Worm (Caenorhabditis elegans) whole organism, L3 larva: ENCODE results near the gene EGAP9.4.
A peak's percentile ranks its signal among the peaks of the same experiment; 100 is the strongest.

Experiments
- ama-1 ChIP-seq: fragments of 150-350 bp; optimal IDR thresholded peaks from 2 replicates; lab custom pipeline; 2018
- ceh-82 ChIP-seq: fragments of 150-350 bp; optimal IDR thresholded peaks from 2 replicates; lab custom pipeline; 2014; ENCODE audit warnings: missing biosample characterization, missing genetic modification characterization
- ceh-9 ChIP-seq: sonication (generic microtip); optimal IDR thresholded peaks from 2 replicates; lab custom pipeline; 2018; ENCODE audit warnings: missing biosample characterization, missing genetic modification characterization
- egl-27 ChIP-seq: sonication (generic microtip); optimal IDR thresholded peaks from 4 replicates; lab custom pipeline; 2017; ENCODE audit warnings: missing biosample characterization, missing genetic modification reagents, missing genetic modification characterization
- egl-5 ChIP-seq: fragments of 150-350 bp; optimal IDR thresholded peaks from 2 replicates; lab custom pipeline; 2017; ENCODE audit warnings: missing biosample characterization, missing genetic modification reagents, missing genetic modification characterization, inconsistent platforms
- elt-1 ChIP-seq: fragments of 150-350 bp; optimal IDR thresholded peaks from 2 replicates; lab custom pipeline; 2014; ENCODE audit warnings: missing biosample characterization, missing genetic modification characterization
- elt-2 ChIP-seq: sonication (generic microtip); optimal IDR thresholded peaks from 2 replicates; lab custom pipeline; 2016; ENCODE audit warnings: missing genetic modification reagents, mild to moderate bottlenecking, missing genetic modification characterization, missing compliant biosample characterization
- elt-3 ChIP-seq, 3 experiments: fragments of 150-350 bp in 1 of 3; sonication (generic microtip) in 2 of 3; optimal IDR thresholded peaks; 2 replicates in 2 of 3; 4 replicates in 1 of 3; lab custom pipeline; 2014 to 2017; ENCODE audit warnings: missing biosample characterization in 3 of 3, missing genetic modification characterization in 3 of 3
- fkh-10 ChIP-seq: sonication (generic microtip); optimal IDR thresholded peaks from 2 replicates; lab custom pipeline; 2017; ENCODE audit warnings: missing biosample characterization, missing genetic modification reagents, missing genetic modification characterization
- jun-1 ChIP-seq: fragments of 150-350 bp; optimal IDR thresholded peaks from 2 replicates; lab custom pipeline; 2014; ENCODE audit warnings: missing biosample characterization, missing genetic modification reagents, missing genetic modification characterization
- lin-15B ChIP-seq: fragments of 150-350 bp; optimal IDR thresholded peaks from 2 replicates; lab custom pipeline; 2014; ENCODE audit warnings: missing biosample characterization, missing genetic modification characterization
- lin-39 ChIP-seq: fragments of 150-350 bp; optimal IDR thresholded peaks from 2 replicates; lab custom pipeline; 2018; ENCODE audit warnings: missing biosample characterization, missing genetic modification reagents, missing genetic modification characterization
- mdl-1 ChIP-seq: fragments of 150-350 bp; optimal IDR thresholded peaks from 2 replicates; lab custom pipeline; 2014; ENCODE audit warnings: missing biosample characterization, missing genetic modification characterization
- mml-1 ChIP-seq: fragments of 150-350 bp; sonication (generic microtip); optimal IDR thresholded peaks from 3 replicates; lab custom pipeline; 2014; ENCODE audit warnings: missing biosample characterization, missing genetic modification characterization
- nfya-1 ChIP-seq: sonication (generic microtip); optimal IDR thresholded peaks from 2 replicates; lab custom pipeline; 2017; ENCODE audit warnings: missing genetic modification characterization, mild to moderate bottlenecking, missing compliant biosample characterization, antibody characterized with exemption, moderate library complexity; ENCODE audit not compliant: insufficient read depth
- nhr-12 ChIP-seq: fragments of 150-350 bp; optimal IDR thresholded peaks from 2 replicates; lab custom pipeline; 2014; ENCODE audit warnings: missing biosample characterization, missing genetic modification characterization
- nhr-23 ChIP-seq: fragments of 150-350 bp; optimal IDR thresholded peaks from 2 replicates; lab custom pipeline; 2014; ENCODE audit warnings: missing biosample characterization, missing genetic modification reagents, missing genetic modification characterization
- nhr-25 ChIP-seq: sonication (generic microtip); optimal IDR thresholded peaks from 2 replicates; lab custom pipeline; 2017; ENCODE audit warnings: missing biosample characterization, missing genetic modification characterization
- nhr-28 ChIP-seq: fragments of 150-350 bp; optimal IDR thresholded peaks from 2 replicates; lab custom pipeline; 2014; ENCODE audit warnings: missing biosample characterization, missing genetic modification characterization
- nhr-43 ChIP-seq: sonication (generic microtip); optimal IDR thresholded peaks from 2 replicates; lab custom pipeline; 2016; ENCODE audit warnings: mild to moderate bottlenecking, missing genetic modification characterization, missing compliant biosample characterization; ENCODE audit not compliant: poor library complexity, severe bottlenecking
- nhr-67 ChIP-seq: fragments of 150-350 bp; optimal IDR thresholded peaks from 2 replicates; lab custom pipeline; 2014; ENCODE audit warnings: missing biosample characterization, missing genetic modification characterization
- nhr-77 ChIP-seq: fragments of 150-350 bp; optimal IDR thresholded peaks from 2 replicates; lab custom pipeline; 2014; ENCODE audit warnings: missing biosample characterization, missing genetic modification characterization
- pha-4 ChIP-seq: fragments of 150-350 bp; optimal IDR thresholded peaks from 2 replicates; lab custom pipeline; 2014; ENCODE audit warnings: missing biosample characterization, missing genetic modification reagents, missing genetic modification characterization
- pqm-1 ChIP-seq: fragments of 150-350 bp; optimal IDR thresholded peaks from 2 replicates; lab custom pipeline; 2017; ENCODE audit warnings: missing biosample characterization, missing genetic modification characterization, inconsistent platforms
- sea-2 ChIP-seq: fragments of 150-350 bp; sonication (generic microtip); optimal IDR thresholded peaks from 4 replicates; lab custom pipeline; 2014; ENCODE audit warnings: missing biosample characterization, missing genetic modification reagents, missing genetic modification characterization
- tbx-2 ChIP-seq: sonication (generic microtip); optimal IDR thresholded peaks from 2 replicates; lab custom pipeline; 2016; ENCODE audit warnings: mild to moderate bottlenecking, missing genetic modification characterization, missing compliant biosample characterization
- zag-1 ChIP-seq: fragments of 150-350 bp; optimal IDR thresholded peaks from 2 replicates; lab custom pipeline; 2014; ENCODE audit warnings: missing biosample characterization, missing genetic modification characterization
- ztf-11 ChIP-seq: fragments of 150-350 bp; optimal IDR thresholded peaks from 2 replicates; lab custom pipeline; 2014; ENCODE audit warnings: missing biosample characterization, missing genetic modification characterization
- ztf-4 ChIP-seq: fragments of 150-350 bp; optimal IDR thresholded peaks from 2 replicates; lab custom pipeline; 2014; ENCODE audit warnings: missing biosample characterization, missing genetic modification characterization

Gene EGAP9.4

DNA sequence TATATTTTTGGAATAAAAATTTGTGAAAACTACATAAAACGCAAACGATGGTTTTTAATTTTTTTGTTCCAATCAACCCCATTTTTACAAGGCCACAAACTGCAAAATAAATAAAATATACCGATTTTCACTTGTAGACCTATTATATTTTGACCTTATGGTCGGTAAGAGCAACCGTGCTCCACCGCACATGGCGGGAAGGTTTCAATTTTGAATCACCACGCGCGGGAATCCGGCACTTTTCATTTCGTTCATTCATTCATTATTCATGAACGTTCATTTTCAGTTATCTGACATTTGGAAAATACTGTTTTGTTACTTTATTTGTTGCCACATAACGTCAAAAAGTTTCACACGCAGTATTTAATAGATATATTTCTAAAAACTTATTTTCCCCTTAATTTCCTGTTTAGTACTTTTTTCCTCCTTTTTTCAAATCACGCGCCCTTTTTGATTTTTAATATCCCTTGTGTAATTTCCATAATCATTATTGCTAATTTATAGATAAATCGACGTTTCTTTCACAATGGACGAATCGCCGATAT is 17.1 kb downstream of the EGAP9.4 start, which contains the start of gene hcp-1:
Gene hcp-1 (plus strand): TSS at position 495 of the 545 bp plus-strand sequence.
- no peak for TF ChIP-seq elt-1 (tag; lab: Kevin White, UChicago)
- peak; percentile 20 for TF ChIP-seq lin-39 (tag; lab: Kevin White, UChicago)
- TF ChIP-seq nhr-25 (tag; lab: Kevin White, UChicago), result peak; percentile 53
- TF ChIP-seq ztf-11 (tag; lab: Kevin White, UChicago), result no peak
- peak; percentile 60 for TF ChIP-seq lin-15B
- TF ChIP-seq nhr-23, result peak; percentile 21

DNA sequence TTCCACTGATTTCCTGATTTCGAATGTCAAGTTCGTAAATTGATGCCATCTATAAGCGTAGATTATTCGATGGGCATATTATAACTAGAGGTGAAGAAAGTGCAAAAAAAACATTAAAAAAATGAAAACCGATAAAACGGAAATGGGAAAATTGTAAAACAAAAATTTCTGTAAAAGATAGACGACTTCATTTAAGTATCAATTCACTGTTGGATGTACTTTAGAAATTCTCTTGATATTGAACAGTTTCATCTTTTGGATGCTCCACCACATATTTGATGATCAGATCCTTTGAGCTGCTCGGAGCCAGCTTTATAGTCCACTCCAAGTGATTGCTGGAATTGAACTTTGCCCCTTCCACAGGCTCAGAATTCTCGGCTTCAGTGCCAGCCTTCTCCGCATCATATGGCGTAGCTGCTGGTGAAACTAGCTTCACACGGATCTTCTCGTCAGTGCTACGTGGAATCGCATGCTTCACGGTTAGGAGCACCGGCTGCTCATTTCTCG is 25.9 kb downstream of the EGAP9.4 start, which contains the start of gene ZK1055.6:
Gene ZK1055.6 (minus strand): TSS at position 51 of the 507 bp plus-strand sequence.
- no peak for TF ChIP-seq nhr-23
- TF ChIP-seq pha-4, result no peak
- TF ChIP-seq ceh-82 (tag; lab: Kevin White, UChicago), result no peak
- no peak for TF ChIP-seq nhr-43
- no peak for TF ChIP-seq fkh-10 (GFP tag; lab: Kevin White, UChicago)
- TF ChIP-seq zag-1 (tag; lab: Kevin White, UChicago), result no peak
- TF ChIP-seq nhr-28, result no peak
- TF ChIP-seq ceh-9 (tag; lab: Kevin White, UChicago), result no peak
- TF ChIP-seq mml-1 (tag; lab: Kevin White, UChicago), result no peak

DNA sequence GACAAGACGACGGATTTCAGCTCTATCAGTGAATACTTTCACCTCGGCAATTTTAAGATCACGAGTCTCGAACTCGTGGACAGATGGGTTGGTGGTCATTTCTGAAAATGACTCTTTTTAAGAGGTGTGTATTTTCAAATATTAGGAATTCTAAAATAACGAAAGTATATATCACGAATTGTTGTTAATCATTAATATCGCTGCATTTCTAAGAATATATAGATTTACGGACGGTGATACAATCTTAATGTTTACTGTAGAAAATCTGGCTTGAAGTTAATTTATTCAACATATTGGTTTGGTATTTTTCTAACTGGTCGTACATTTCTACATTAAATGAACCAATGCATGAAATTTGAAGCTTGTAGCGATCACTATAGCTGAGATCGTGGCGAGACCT is 28.6 kb downstream of the EGAP9.4 start, which contains the start of gene ZK1055.7:
Gene ZK1055.7 (minus strand): TSS at position 101 of the 400 bp plus-strand sequence.
- no peak for TF ChIP-seq lin-15B
- TF ChIP-seq egl-5 (tag; lab: Kevin White, UChicago), result no peak
- no peak for TF ChIP-seq nfya-1 (tag; lab: Kevin White, UChicago)

DNA sequence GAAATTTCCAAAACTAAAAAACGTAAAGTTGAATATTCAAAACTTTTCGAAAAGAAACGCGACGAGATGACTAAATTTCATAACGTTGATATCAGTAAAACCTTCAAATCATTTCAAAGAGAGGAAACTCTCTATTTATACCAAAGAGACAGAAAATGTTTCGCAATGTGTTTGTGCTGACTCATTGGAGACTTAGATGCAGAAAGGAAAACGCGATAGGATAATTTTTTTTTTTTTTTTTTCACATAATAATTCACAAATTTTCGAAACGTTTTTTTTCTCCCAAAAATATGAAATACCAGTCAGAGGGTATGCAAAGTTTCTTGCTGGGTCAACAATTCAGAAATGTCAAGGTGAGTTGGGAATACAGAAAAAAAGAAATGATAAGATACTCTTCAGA is 29.5 kb downstream of the EGAP9.4 start:
- TF ChIP-seq ama-1 (no peak), pha-4 (peak; percentile 45), nhr-23 (peak; percentile 31), nhr-67 (tag; lab: Kevin White, UChicago) (no peak), nhr-12 (no peak), nhr-25 (tag; lab: Kevin White, UChicago) (no peak), elt-2 (tag; lab: Kevin White, UChicago) (peak; percentile 33), pqm-1 (tag; lab: Kevin White, UChicago) (peak; percentile 5), sea-2 (GFP tag; lab: Kevin White, UChicago) (no peak), lin-39 (tag; lab: Kevin White, UChicago) (no peak)

- no peak for TF ChIP-seq nhr-67 (tag; lab: Kevin White, UChicago)
- no peak for TF ChIP-seq lin-15B
- TF ChIP-seq elt-3 (tag; optimal IDR thresholded peaks at IDR 0.05; lab: Kevin White, UChicago), result no peak
- TF ChIP-seq egl-5 (tag; lab: Kevin White, UChicago), result no peak
- TF ChIP-seq pha-4, result no peak
- no peak for TF ChIP-seq nhr-77 (tag; lab: Kevin White, UChicago)
These were observed 34.4 kb downstream of the EGAP9.4 start, which contains the start of gene gon-14 for ce11 chrV:6611058-6611457. TSS of gene gon-14 (minus strand) at chrV:6611158.

DNA sequence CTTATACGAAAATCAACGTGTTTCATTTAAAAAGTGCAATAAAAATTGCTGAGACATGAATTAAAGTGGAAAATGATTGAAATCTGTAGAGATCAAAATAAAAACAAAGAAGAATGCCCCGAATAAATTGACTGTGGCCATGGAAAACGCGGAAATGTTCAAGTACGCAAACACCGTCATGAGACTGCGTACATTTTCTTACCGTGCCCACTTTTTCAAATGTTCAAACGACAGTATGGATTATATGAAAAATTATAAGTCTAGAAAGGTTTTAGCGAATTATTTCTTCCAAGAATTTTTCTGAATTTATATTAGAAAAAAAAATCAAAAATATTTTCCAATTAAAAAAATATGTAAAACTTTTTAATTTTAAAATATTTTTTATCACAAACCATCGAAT is 34.8 kb downstream of the EGAP9.4 start:
- TF ChIP-seq lin-15B (peak; percentile 14), ztf-4 (no peak), nfya-1 (tag; lab: Kevin White, UChicago) (peak; percentile 29)

DNA sequence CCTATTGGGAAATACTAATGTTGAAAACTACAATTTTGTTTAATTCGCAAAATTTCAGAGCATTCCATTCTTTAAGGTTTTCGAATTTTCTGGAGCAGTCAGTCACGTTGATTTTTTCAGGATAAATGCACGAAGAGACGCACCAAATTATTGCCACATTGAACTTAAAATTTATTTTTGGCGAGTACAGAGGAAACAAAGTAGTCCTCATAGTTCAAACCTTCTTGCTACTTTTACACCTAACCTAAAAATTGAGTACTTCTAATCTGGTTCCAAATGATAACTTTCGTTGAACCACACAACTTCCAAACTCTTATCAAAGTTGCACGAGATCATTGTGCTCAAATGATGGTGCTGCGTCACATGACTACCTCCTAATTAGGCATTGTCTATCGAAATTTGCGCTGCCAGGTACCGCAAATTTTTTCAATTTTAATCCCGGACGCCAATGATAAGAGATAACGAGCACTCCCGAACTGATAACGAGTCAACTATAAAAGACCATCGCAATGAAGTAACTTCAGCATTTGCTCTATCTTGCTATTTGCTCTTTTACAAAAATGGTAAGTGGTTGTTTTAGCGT is 37.6 kb downstream of the EGAP9.4 start, which contains the start of gene cpr-4:
Gene cpr-4 (plus strand): TSS at position 523 of the 583 bp plus-strand sequence.
- TF ChIP-seq jun-1 (tag; lab: Kevin White, UChicago), result peak; percentile 78
- peak; percentile 10 for TF ChIP-seq mdl-1 (tag; lab: Kevin White, UChicago)
- peak; percentile 100 for TF ChIP-seq elt-2 (tag; lab: Kevin White, UChicago)
- TF ChIP-seq pha-4, result peak; percentile 74
- TF ChIP-seq lin-15B, result no peak
- TF ChIP-seq egl-27 (tag; lab: Kevin White, UChicago), result peak; percentile 51
- TF ChIP-seq pqm-1 (tag; lab: Kevin White, UChicago), result peak; percentile 100
- no peak for TF ChIP-seq tbx-2
